ENCODE assay signal across 2 fruit fly cellular contexts in genomic region chrX:12925426-12926256, dm6.
TF ChIP-seq lines count a peak whose summit lies in the region.

No protein-coding gene starts in this region.

TF ChIP-seq in whole organism, embryonic, 481 proteins besides CTCF, POLR2A, EP300 and RAD21 (continued from another document and continues in another):
- TF ChIP-seq CG17328 (GFP tag; IDR thresholded peaks at IDR 0.05; lab: Robert Waterston, UW) (peak; percentile 77), pros (GFP tag; optimal IDR thresholded peaks at IDR 0.05; lab: Kevin White, UChicago) (no peak), danr (GFP tag; IDR thresholded peaks at IDR 0.05; lab: Robert Waterston, UW) (no peak), chn (GFP tag; optimal IDR thresholded peaks at IDR 0.05; lab: Kevin White, UChicago) (no peak), Nf-YB (GFP tag; optimal IDR thresholded peaks at IDR 0.05; lab: Kevin White, UChicago) (peak; percentile 35), CoRest (tag; optimal IDR thresholded peaks at IDR 0.05; lab: Kevin White, UChicago) (peak; percentile 66), ems (GFP tag; optimal IDR thresholded peaks at IDR 0.05; lab: Kevin White, UChicago) (no peak), so (GFP tag; IDR thresholded peaks at IDR 0.05; lab: Robert Waterston, UW) (0 out of 3 replicates have a peak, but pooled peaks have one; percentile 41), ATbp (GFP tag; optimal IDR thresholded peaks at IDR 0.05; lab: Kevin White, UChicago) (peak; percentile 50), zen (tag; optimal IDR thresholded peaks at IDR 0.05; lab: Kevin White, UChicago) (peak; percentile 60), repo (GFP tag; optimal IDR thresholded peaks at IDR 0.05; lab: Kevin White, UChicago) (no peak), Eip74EF (GFP tag; optimal IDR thresholded peaks at IDR 0.05; lab: Kevin White, UChicago) (peak in 1 of 2 experiments; percentile 48), ash1 (GFP tag; optimal IDR thresholded peaks at IDR 0.05; lab: Kevin White, UChicago) (no peak), Opbp (GFP tag; IDR thresholded peaks at IDR 0.05; lab: Robert Waterston, UW; ENCODE audit: partially characterized antibody) (no peak), CG1024 (GFP tag; IDR thresholded peaks at IDR 0.05; lab: Robert Waterston, UW) (peak; percentile 26; the same call in 1 of the 2 replicates), CG12071 (GFP tag; optimal IDR thresholded peaks at IDR 0.05; lab: Kevin White, UChicago) (no peak), sna (GFP tag; IDR thresholded peaks at IDR 0.05; lab: Robert Waterston, UW; ENCODE audit: partially characterized antibody) (no peak), HmgZ (tag; optimal IDR thresholded peaks at IDR 0.05; lab: Kevin White, UChicago) (no peak), CG16815 (GFP tag; optimal IDR thresholded peaks at IDR 0.05; lab: Kevin White, UChicago) (no peak), fru (optimal IDR thresholded peaks at IDR 0.05; lab: Kevin White, UChicago) (no peak), HLH3B (GFP tag; IDR thresholded peaks at IDR 0.05; lab: Robert Waterston, UW) (peak; percentile 83), ewg (GFP tag; optimal IDR thresholded peaks at IDR 0.05; lab: Kevin White, UChicago) (peak; percentile 84), gce (GFP tag; IDR thresholded peaks at IDR 0.05; lab: Robert Waterston, UW) (0 out of 3 replicates have a peak, but pooled peaks have one; percentile 22), jigr1 (GFP tag; IDR thresholded peaks at IDR 0.05; lab: Robert Waterston, UW) (peak; percentile 60; the same call in 1 of the 3 replicates), CG10543 (GFP tag; optimal IDR thresholded peaks at IDR 0.05; lab: Kevin White, UChicago) (no peak), Fer2 (tag; optimal IDR thresholded peaks at IDR 0.05; lab: Kevin White, UChicago) (no peak), CG12769 (tag; optimal IDR thresholded peaks at IDR 0.05; lab: Kevin White, UChicago) (no peak), pzg (GFP tag; optimal IDR thresholded peaks at IDR 0.05; lab: Kevin White, UChicago) (no peak), ara (GFP tag; IDR thresholded peaks at IDR 0.05; lab: Robert Waterston, UW) (peak; percentile 80), cwo (GFP tag; optimal IDR thresholded peaks at IDR 0.05; lab: Kevin White, UChicago) (peak; percentile 69), sc (optimal IDR thresholded peaks at IDR 0.05; lab: Kevin White, UChicago) (no peak), sc (GFP tag; optimal IDR thresholded peaks at IDR 0.05; lab: Kevin White, UChicago) (peak; percentile 40), CG8359 (GFP tag; optimal IDR thresholded peaks at IDR 0.05; lab: Kevin White, UChicago; ENCODE audit: borderline replicate concordance) (peak; percentile 55), sim (GFP tag; IDR thresholded peaks at IDR 0.05; lab: Robert Waterston, UW) (0 out of 2 replicates have a peak, but pooled peaks have one; percentile 39), CG3407 (GFP tag; optimal IDR thresholded peaks at IDR 0.05; lab: Kevin White, UChicago) (no peak), CG4707 (GFP tag; optimal IDR thresholded peaks at IDR 0.05; lab: Kevin White, UChicago) (no peak), lov (optimal IDR thresholded peaks at IDR 0.05; lab: Kevin White, UChicago) (no peak), lov (GFP tag; IDR thresholded peaks at IDR 0.05; lab: Robert Waterston, UW) (no peak), CG7556 (GFP tag; optimal IDR thresholded peaks at IDR 0.05; lab: Kevin White, UChicago) (peak; percentile 85), Dip2 (GFP tag; IDR thresholded peaks at IDR 0.05; lab: Robert Waterston, UW) (no peak), ap (GFP tag; IDR thresholded peaks at IDR 0.05; lab: Robert Waterston, UW) (peak; percentile 53), CG7839 (tag; optimal IDR thresholded peaks at IDR 0.05; lab: Kevin White, UChicago) (peak; percentile 74), CG8478 (optimal IDR thresholded peaks at IDR 0.05; lab: Kevin White, UChicago) (no peak), cad (GFP tag; optimal IDR thresholded peaks at IDR 0.05; lab: Kevin White, UChicago) (no peak), CG42726 (GFP tag; IDR thresholded peaks at IDR 0.05; lab: Robert Waterston, UW; ENCODE audit: partially characterized antibody) (no peak), disco-r (GFP tag; optimal IDR thresholded peaks at IDR 0.05; lab: Kevin White, UChicago) (no peak), CG17385 (GFP tag; optimal IDR thresholded peaks at IDR 0.05; lab: Kevin White, UChicago) (peak; percentile 44), dmrt11E (tag; optimal IDR thresholded peaks at IDR 0.05; lab: Kevin White, UChicago) (peak; percentile 59), mam (GFP tag; optimal IDR thresholded peaks at IDR 0.05; lab: Kevin White, UChicago) (no peak), Dll (GFP tag; IDR thresholded peaks at IDR 0.05; lab: Robert Waterston, UW; ENCODE audit: partially characterized antibody) (no peak), CG15514 (GFP tag; optimal IDR thresholded peaks at IDR 0.05; lab: Kevin White, UChicago) (peak; percentile 21), Rfx (GFP tag; IDR thresholded peaks at IDR 0.05; lab: Robert Waterston, UW) (peak; percentile 57; the same call in 1 of the 2 replicates), CG17912 (GFP tag; optimal IDR thresholded peaks at IDR 0.05; lab: Kevin White, UChicago) (no peak), kah (GFP tag; optimal IDR thresholded peaks at IDR 0.05; lab: Kevin White, UChicago) (no peak), CG12659 (GFP tag; optimal IDR thresholded peaks at IDR 0.05; lab: Kevin White, UChicago) (peak; percentile 29), CG2116 (GFP tag; optimal IDR thresholded peaks at IDR 0.05; lab: Kevin White, UChicago) (no peak), CG3163 (GFP tag; optimal IDR thresholded peaks at IDR 0.05; lab: Kevin White, UChicago) (no peak), Usf (GFP tag; optimal IDR thresholded peaks at IDR 0.05; lab: Kevin White, UChicago) (no peak), Ssrp (tag; optimal IDR thresholded peaks at IDR 0.05; lab: Kevin White, UChicago) (peak; percentile 32), CG12236 (GFP tag; optimal IDR thresholded peaks at IDR 0.05; lab: Kevin White, UChicago) (no peak), CrebB (tag; optimal IDR thresholded peaks at IDR 0.05; lab: Kevin White, UChicago) (peak; percentile 11), CG4854 (GFP tag; optimal IDR thresholded peaks at IDR 0.05; lab: Kevin White, UChicago) (no peak), Ptx1 (GFP tag; IDR thresholded peaks at IDR 0.05; lab: Robert Waterston, UW) (peak; percentile 78), exex (tag; optimal IDR thresholded peaks at IDR 0.05; lab: Kevin White, UChicago) (no peak), Mrtf (GFP tag; IDR thresholded peaks at IDR 0.05; lab: Robert Waterston, UW) (peak; percentile 19; the same call in 1 of the 3 replicates), onecut (GFP tag; IDR thresholded peaks at IDR 0.05; lab: Robert Waterston, UW) (peak; percentile 70; the same call in 1 of the 2 replicates)

TF ChIP-seq in whole organism, prepupa, 60 proteins besides CTCF, POLR2A, EP300 and RAD21 (continued from another document):
- no peak for TF ChIP-seq CG11762 (GFP tag; optimal IDR thresholded peaks at IDR 0.05; lab: Kevin White, UChicago; ENCODE audit: insufficient read depth)
- TF ChIP-seq Gug (GFP tag; IDR thresholded peaks at IDR 0.05; lab: Robert Waterston, UW): 0 out of 2 replicates have a peak, but pooled peaks have one; percentile 34
- no peak for TF ChIP-seq net (GFP tag; optimal IDR thresholded peaks at IDR 0.05; lab: Kevin White, UChicago)
- TF ChIP-seq CG10631 (GFP tag; optimal IDR thresholded peaks at IDR 0.05; lab: Kevin White, UChicago): peak; percentile 31
- peak; percentile 33 for TF ChIP-seq CG3032 (tag; optimal IDR thresholded peaks at IDR 0.05; lab: Kevin White, UChicago)
- peak; percentile 20 for TF ChIP-seq Ets96B (tag; optimal IDR thresholded peaks at IDR 0.05; lab: Kevin White, UChicago)
- peak; percentile 17 for TF ChIP-seq CG32006 (GFP tag; optimal IDR thresholded peaks at IDR 0.05; lab: Kevin White, UChicago)
- peak; percentile 0 for TF ChIP-seq esn (GFP tag; optimal IDR thresholded peaks at IDR 0.05; lab: Kevin White, UChicago)
- TF ChIP-seq CG6163 (GFP tag; IDR thresholded peaks at IDR 0.05; lab: Robert Waterston, UW): peak; percentile 66
- peak in 1 of 2 experiments; percentile 43 for TF ChIP-seq ss (GFP tag; optimal IDR thresholded peaks at IDR 0.05; lab: Kevin White, UChicago)
- no peak for TF ChIP-seq Ets21C (GFP tag; optimal IDR thresholded peaks at IDR 0.05; lab: Kevin White, UChicago)
- TF ChIP-seq svp (GFP tag; lab: Kevin White, UChicago): no peak
- peak; percentile 14 for TF ChIP-seq dsx (GFP tag; optimal IDR thresholded peaks at IDR 0.05; lab: Kevin White, UChicago; ENCODE audit: poor library complexity, severe bottlenecking)
- TF ChIP-seq CG3919 (GFP tag; optimal IDR thresholded peaks at IDR 0.05; lab: Kevin White, UChicago): no peak
TF ChIP-seq in whole organism, prepupa: peak in this region for 21.
